Worm (Caenorhabditis elegans) whole organism, L2 larva: ENCODE measurements around the gene F40F8.5.
A peak's percentile ranks its signal among the peaks of the same experiment; 100 is the strongest.

ENCODE experiments used
- C34F6.9 ChIP-seq: fragments of 150-350 bp; optimal IDR thresholded peaks from 2 replicates; lab custom pipeline; 2014; ENCODE audit warnings: missing biosample characterization, missing genetic modification characterization
- F13H6.1 ChIP-seq: sonication (generic microtip); optimal IDR thresholded peaks from 2 replicates; lab custom pipeline; 2016; ENCODE audit warnings: missing genetic modification characterization, missing compliant biosample characterization
- aly-2 ChIP-seq: fragments of 150-350 bp; optimal IDR thresholded peaks from 2 replicates; lab custom pipeline; 2014; ENCODE audit warnings: missing biosample characterization, missing genetic modification characterization
- ama-1 ChIP-seq: fragments of 150-350 bp; optimal IDR thresholded peaks from 2 replicates; lab custom pipeline; 2018; ENCODE audit warnings: inconsistent platforms
- blmp-1 ChIP-seq: sonication (generic microtip); optimal IDR thresholded peaks from 2 replicates; lab custom pipeline; 2017; ENCODE audit warnings: missing genetic modification characterization, mild to moderate bottlenecking, missing compliant biosample characterization, antibody characterized with exemption, moderate library complexity; ENCODE audit not compliant: insufficient read depth
- crh-2 ChIP-seq: sonication (generic microtip); optimal IDR thresholded peaks from 2 replicates; lab custom pipeline; 2017; ENCODE audit warnings: missing biosample characterization, missing genetic modification characterization
- dmd-4 ChIP-seq: sonication (generic microtip); optimal IDR thresholded peaks from 2 replicates; lab custom pipeline; 2017; ENCODE audit warnings: missing biosample characterization, missing genetic modification characterization
- egl-27 ChIP-seq: sonication (generic microtip); optimal IDR thresholded peaks from 3 replicates; lab custom pipeline; 2017; ENCODE audit warnings: missing biosample characterization, missing genetic modification reagents, missing genetic modification characterization
- elt-1 ChIP-seq: fragments of 150-350 bp; optimal IDR thresholded peaks from 2 replicates; lab custom pipeline; 2014; ENCODE audit warnings: missing biosample characterization, missing genetic modification characterization
- elt-3 ChIP-seq: sonication (generic microtip); optimal IDR thresholded peaks from 2 replicates; lab custom pipeline; 2017; ENCODE audit warnings: missing biosample characterization, missing genetic modification characterization
- fos-1 ChIP-seq: fragments of 150-350 bp; optimal IDR thresholded peaks from 2 replicates; lab custom pipeline; 2014; ENCODE audit warnings: missing biosample characterization, missing genetic modification characterization
- gmeb-1 ChIP-seq: fragments of 150-350 bp; optimal IDR thresholded peaks from 2 replicates; lab custom pipeline; 2014; ENCODE audit warnings: missing biosample characterization, missing genetic modification characterization
- lin-11 ChIP-seq: fragments of 150-350 bp; sonication (generic microtip); optimal IDR thresholded peaks from 2 replicates; lab custom pipeline; 2014; ENCODE audit warnings: missing biosample characterization, missing genetic modification characterization, inconsistent platforms, mixed read lengths
- lin-13 ChIP-seq: fragments of 150-350 bp; optimal IDR thresholded peaks from 2 replicates; lab custom pipeline; 2014; ENCODE audit warnings: missing biosample characterization, missing genetic modification reagents, missing genetic modification characterization
- lin-39 ChIP-seq: fragments of 150-350 bp; optimal IDR thresholded peaks from 2 replicates; lab custom pipeline; 2014; ENCODE audit warnings: missing biosample characterization, missing genetic modification reagents, missing genetic modification characterization
- lsy-2 ChIP-seq, 2 experiments: fragments of 150-350 bp in 1 of 2; sonication (generic microtip) in 1 of 2; optimal IDR thresholded peaks; 2 replicates each; lab custom pipeline; 2014 to 2017; ENCODE audit warnings: missing biosample characterization in 2 of 2, missing genetic modification characterization in 2 of 2
- mbf-1 ChIP-seq: sonication (generic microtip); optimal IDR thresholded peaks from 2 replicates; lab custom pipeline; 2017; ENCODE audit warnings: missing biosample characterization, missing genetic modification characterization
- mdl-1 ChIP-seq, 2 experiments: fragments of 150-350 bp in 1 of 2; sonication (generic microtip) in 1 of 2; optimal IDR thresholded peaks; 2 replicates each; lab custom pipeline; 2017; ENCODE audit warnings: missing biosample characterization in 2 of 2, missing genetic modification characterization in 2 of 2
- nhr-10 ChIP-seq: sonication (generic microtip); optimal IDR thresholded peaks from 2 replicates; lab custom pipeline; 2017; ENCODE audit warnings: missing biosample characterization, missing genetic modification characterization
- nhr-11 ChIP-seq: fragments of 150-350 bp; optimal IDR thresholded peaks from 2 replicates; lab custom pipeline; 2014; ENCODE audit warnings: missing biosample characterization, missing genetic modification characterization
- nhr-129 ChIP-seq: fragments of 150-350 bp; optimal IDR thresholded peaks from 2 replicates; lab custom pipeline; 2014; ENCODE audit warnings: missing biosample characterization, missing genetic modification characterization
- nhr-21 ChIP-seq: fragments of 150-350 bp; optimal IDR thresholded peaks from 2 replicates; lab custom pipeline; 2014; ENCODE audit warnings: missing biosample characterization, missing genetic modification characterization
- nhr-237 ChIP-seq: fragments of 150-350 bp; optimal IDR thresholded peaks from 2 replicates; lab custom pipeline; 2014; ENCODE audit warnings: missing biosample characterization, missing genetic modification characterization
- nhr-25 ChIP-seq: fragments of 150-350 bp; sonication (generic microtip); optimal IDR thresholded peaks from 3 replicates; lab custom pipeline; 2014; ENCODE audit warnings: missing biosample characterization, missing genetic modification characterization
- nhr-6 ChIP-seq: fragments of 150-350 bp; optimal IDR thresholded peaks from 2 replicates; lab custom pipeline; 2014; ENCODE audit warnings: missing biosample characterization, missing genetic modification characterization
- peb-1 ChIP-seq: fragments of 150-350 bp; optimal IDR thresholded peaks from 2 replicates; lab custom pipeline; 2014; ENCODE audit warnings: missing biosample characterization, missing genetic modification characterization
- sem-4 ChIP-seq: fragments of 150-350 bp; optimal IDR thresholded peaks from 2 replicates; lab custom pipeline; 2014; ENCODE audit warnings: missing biosample characterization, missing genetic modification reagents, missing genetic modification characterization
- sma-3 ChIP-seq: sonication (generic microtip); optimal IDR thresholded peaks from 2 replicates; lab custom pipeline; 2016; ENCODE audit warnings: missing genetic modification reagents, missing genetic modification characterization, missing compliant biosample characterization
- sma-9 ChIP-seq, 2 experiments: fragments of 150-350 bp in 1 of 2; sonication (generic microtip) in 1 of 2; optimal IDR thresholded peaks; 2 replicates each; lab custom pipeline; 2014 to 2016; ENCODE audit warnings: missing genetic modification characterization in 2 of 2, mild to moderate bottlenecking in 1 of 2, missing biosample characterization in 1 of 2, missing compliant biosample characterization in 1 of 2, missing genetic modification reagents in 1 of 2, moderate library complexity in 1 of 2
- snpc-4 ChIP-seq: fragments of 150-350 bp; optimal IDR thresholded peaks from 2 replicates; lab custom pipeline; 2014; ENCODE audit warnings: missing biosample characterization, missing genetic modification characterization
- unc-39 ChIP-seq: fragments of 150-350 bp; optimal IDR thresholded peaks from 2 replicates; lab custom pipeline; 2014; ENCODE audit warnings: missing biosample characterization, missing genetic modification characterization
- unc-55 ChIP-seq: fragments of 150-350 bp; sonication (generic microtip); optimal IDR thresholded peaks from 3 replicates; lab custom pipeline; 2014; ENCODE audit warnings: missing biosample characterization, missing genetic modification reagents, missing genetic modification characterization
- unc-62 ChIP-seq: fragments of 150-350 bp; optimal IDR thresholded peaks from 2 replicates; lab custom pipeline; 2014; ENCODE audit warnings: missing biosample characterization, missing genetic modification reagents, missing genetic modification characterization
- zag-1 ChIP-seq: fragments of 150-350 bp; optimal IDR thresholded peaks from 2 replicates; lab custom pipeline; 2014; ENCODE audit warnings: missing biosample characterization, missing genetic modification characterization
- ztf-1 ChIP-seq: fragments of 200-800 bp; sonication (Bioruptor generic); conservative IDR thresholded peaks from 2 replicates; pipeline ENCODE4 v1.3.6; 2022; ENCODE audit warnings: missing genetic modification characterization, missing compliant biosample characterization
- ztf-11 ChIP-seq: sonication (generic microtip); optimal IDR thresholded peaks from 2 replicates; lab custom pipeline; 2017; ENCODE audit warnings: missing biosample characterization, missing genetic modification characterization
- ztf-4 ChIP-seq: fragments of 150-350 bp; optimal IDR thresholded peaks from 2 replicates; lab custom pipeline; 2014; ENCODE audit warnings: missing biosample characterization, missing genetic modification characterization

Gene F40F8.5

DNA sequence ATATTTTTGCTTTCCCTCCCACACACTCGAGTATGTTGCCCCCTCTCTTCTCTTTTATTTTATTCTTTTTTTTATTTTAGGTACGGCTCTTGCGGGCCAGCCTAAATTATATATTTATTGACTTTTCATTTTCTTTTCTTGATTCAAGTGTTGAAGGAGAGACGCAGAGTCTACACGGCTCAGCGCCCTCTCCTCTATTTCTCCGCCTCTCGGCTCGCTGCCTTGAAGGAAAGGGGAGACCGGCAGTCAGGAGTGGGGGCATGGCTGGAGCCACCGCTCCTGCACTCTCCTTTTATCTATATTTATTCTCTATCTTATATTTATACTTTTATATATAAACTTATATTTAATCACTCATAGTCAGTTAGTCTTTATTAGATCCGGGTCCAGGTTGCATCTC lies 31.7 kb upstream of the F40F8.5 start:
- TF ChIP-seq nhr-237 (tag; lab: Kevin White, UChicago) (no peak), elt-3 (tag; lab: Kevin White, UChicago) (no peak), unc-55 (peak; percentile 22)

- no peak for TF ChIP-seq ztf-4 (tag; lab: Kevin White, UChicago)
- TF ChIP-seq unc-62 (GFP tag; lab: Kevin White, UChicago): no peak
- TF ChIP-seq mbf-1: no peak
- TF ChIP-seq crh-2: no peak
- TF ChIP-seq sem-4 (tag; lab: Kevin White, UChicago): no peak
- TF ChIP-seq sma-9 (GFP tag; optimal IDR thresholded peaks at IDR 0.05; lab: Kevin White, UChicago): peak; percentile 20
- TF ChIP-seq sma-9 (tag; optimal IDR thresholded peaks at IDR 0.05; lab: Kevin White, UChicago): no peak
- peak; percentile 55 for TF ChIP-seq sma-3 (GFP tag; lab: Kevin White, UChicago)
These were observed 28.6 kb upstream of the F40F8.5 start for ce11 chrII:11163291-11163690.

DNA sequence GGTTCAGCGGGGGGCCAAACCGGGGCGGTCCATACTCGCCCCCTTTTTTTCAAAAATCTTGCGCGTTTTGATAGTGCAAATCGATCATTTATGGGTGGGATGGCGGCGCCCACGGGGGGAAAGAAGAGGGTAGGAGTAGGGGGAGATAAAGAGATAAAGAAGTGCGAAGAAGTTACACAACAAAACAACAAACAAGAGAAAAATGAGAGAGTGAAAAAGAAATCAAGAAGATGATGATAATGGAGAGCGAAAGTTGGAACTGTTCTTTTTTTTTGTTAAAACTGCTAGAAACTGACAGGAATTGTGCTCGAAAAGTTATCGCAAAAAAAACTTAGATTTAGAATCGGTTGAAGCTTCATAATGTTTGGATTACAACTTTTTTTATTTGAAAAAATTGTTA lies 27.7 kb upstream of the F40F8.5 start, which contains the start of gene ptr-13:
Gene ptr-13, minus strand, starts transcription at position 92 of the 400 bp plus-strand sequence.
- TF ChIP-seq nhr-11 (tag; lab: Kevin White, UChicago) (no peak), blmp-1 (tag; lab: Kevin White, UChicago) (peak; percentile 69)

ce11 chrII:11161675-11162074 lies 26.9 kb upstream of the F40F8.5 start:
- TF ChIP-seq nhr-237 (tag; lab: Kevin White, UChicago): no peak
- TF ChIP-seq blmp-1 (tag; lab: Kevin White, UChicago): peak; percentile 68
- TF ChIP-seq, all 48 proteins: peak for 1

DNA sequence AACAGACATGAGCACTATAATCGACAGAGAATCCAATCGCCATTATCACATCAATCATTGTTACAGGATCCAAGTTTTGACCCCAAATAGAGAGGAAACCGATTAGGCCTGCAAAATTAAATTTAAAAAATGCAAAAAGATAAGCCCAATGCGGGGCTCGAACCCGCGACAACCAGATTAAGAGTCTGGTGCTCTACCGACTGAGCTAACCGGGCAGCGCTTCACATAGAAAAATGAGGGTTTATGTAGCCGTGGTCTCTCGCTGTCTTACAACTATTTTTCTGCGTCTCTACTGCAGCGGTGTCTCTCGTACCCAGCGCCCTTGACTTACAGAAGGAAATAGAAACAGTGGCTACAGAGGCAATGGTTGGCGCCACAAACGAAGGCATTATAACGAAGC lies 22.9 kb upstream of the F40F8.5 start:
- TF ChIP-seq gmeb-1 (tag; lab: Kevin White, UChicago) (peak; percentile 57), mdl-1 (tag; optimal IDR thresholded peaks at IDR 0.05; lab: Kevin White, UChicago) (no peak), ama-1 (no peak), unc-55 (peak; percentile 27), elt-1 (tag; lab: Kevin White, UChicago) (no peak), unc-62 (GFP tag; lab: Kevin White, UChicago) (no peak), nhr-10 (tag; lab: Kevin White, UChicago) (no peak), fos-1 (tag; lab: Kevin White, UChicago) (peak; percentile 38), aly-2 (tag; lab: Kevin White, UChicago) (no peak), nhr-21 (peak; percentile 8), lsy-2 (tag; optimal IDR thresholded peaks at IDR 0.05; lab: Kevin White, UChicago) (peak; percentile 45 to 49), ztf-1 (GFP tag; lab: Robert Waterston, UW) (no peak), nhr-6 (tag; lab: Kevin White, UChicago) (no peak), unc-39 (tag; lab: Kevin White, UChicago) (no peak), dmd-4 (tag; lab: Kevin White, UChicago) (no peak), sma-3 (GFP tag; lab: Kevin White, UChicago) (peak; percentile 45), egl-27 (no peak), lin-11 (tag; lab: Kevin White, UChicago) (peak; percentile 45), sem-4 (tag; lab: Kevin White, UChicago) (no peak), nhr-25 (tag; lab: Kevin White, UChicago) (peak; percentile 28), snpc-4 (peak; percentile 58), nhr-129 (tag; lab: Kevin White, UChicago) (peak; percentile 67), ztf-4 (tag; lab: Kevin White, UChicago) (no peak), lin-13 (GFP tag; lab: Kevin White, UChicago) (peak; percentile 30), F13H6.1 (tag; lab: Kevin White, UChicago) (no peak), zag-1 (tag; lab: Kevin White, UChicago) (no peak), peb-1 (tag; lab: Kevin White, UChicago) (no peak), crh-2 (peak; percentile 31), ztf-11 (no peak), lin-39 (tag; lab: Kevin White, UChicago) (no peak), C34F6.9 (tag; lab: Kevin White, UChicago) (peak; percentile 28)
